Worm (Caenorhabditis elegans) whole organism, L2 larva: ENCODE measurements around the gene cfap-36.

Experiments used
- C34F6.9 ChIP-seq: fragments of 150-350 bp; optimal IDR thresholded peaks from 2 replicates; lab custom pipeline; 2014; ENCODE audit warnings: missing biosample characterization, missing genetic modification characterization
- F13H6.1 ChIP-seq: sonication (generic microtip); optimal IDR thresholded peaks from 2 replicates; lab custom pipeline; 2016; ENCODE audit warnings: missing genetic modification characterization, missing compliant biosample characterization
- R02D3.7 ChIP-seq: fragments of 150-350 bp; optimal IDR thresholded peaks from 2 replicates; lab custom pipeline; 2014; ENCODE audit warnings: missing biosample characterization, missing genetic modification characterization
- Y55F3AM.14 ChIP-seq: fragments of 200-800 bp; sonication (Bioruptor generic); optimal IDR thresholded peaks from 2 replicates; lab custom pipeline; 2018; ENCODE audit warnings: mild to moderate bottlenecking, missing genetic modification characterization, missing compliant biosample characterization
- ZK546.5 ChIP-seq: sonication (generic microtip); optimal IDR thresholded peaks from 2 replicates; lab custom pipeline; 2017; ENCODE audit warnings: missing biosample characterization, missing genetic modification characterization
- alr-1 ChIP-seq: fragments of 150-350 bp; optimal IDR thresholded peaks from 2 replicates; lab custom pipeline; 2014; ENCODE audit warnings: missing biosample characterization, missing genetic modification characterization
- ama-1 ChIP-seq: fragments of 150-350 bp; optimal IDR thresholded peaks from 2 replicates; lab custom pipeline; 2018; ENCODE audit warnings: inconsistent platforms
- blmp-1 ChIP-seq: sonication (generic microtip); optimal IDR thresholded peaks from 2 replicates; lab custom pipeline; 2017; ENCODE audit warnings: missing genetic modification characterization, mild to moderate bottlenecking, missing compliant biosample characterization, antibody characterized with exemption, moderate library complexity; ENCODE audit not compliant: insufficient read depth
- ceh-16 ChIP-seq: fragments of 150-350 bp; optimal IDR thresholded peaks from 2 replicates; lab custom pipeline; 2014; ENCODE audit warnings: missing biosample characterization, missing genetic modification characterization
- ceh-82 ChIP-seq: fragments of 150-350 bp; optimal IDR thresholded peaks from 2 replicates; lab custom pipeline; 2014; ENCODE audit warnings: missing biosample characterization, missing genetic modification characterization
- crh-2 ChIP-seq: sonication (generic microtip); optimal IDR thresholded peaks from 2 replicates; lab custom pipeline; 2017; ENCODE audit warnings: missing biosample characterization, missing genetic modification characterization
- dmd-4 ChIP-seq: sonication (generic microtip); optimal IDR thresholded peaks from 2 replicates; lab custom pipeline; 2017; ENCODE audit warnings: missing biosample characterization, missing genetic modification characterization
- elt-1 ChIP-seq: fragments of 150-350 bp; optimal IDR thresholded peaks from 2 replicates; lab custom pipeline; 2014; ENCODE audit warnings: missing biosample characterization, missing genetic modification characterization
- elt-3 ChIP-seq: sonication (generic microtip); optimal IDR thresholded peaks from 2 replicates; lab custom pipeline; 2017; ENCODE audit warnings: missing biosample characterization, missing genetic modification characterization
- fos-1 ChIP-seq: fragments of 150-350 bp; optimal IDR thresholded peaks from 2 replicates; lab custom pipeline; 2014; ENCODE audit warnings: missing biosample characterization, missing genetic modification characterization
- gmeb-1 ChIP-seq: fragments of 150-350 bp; optimal IDR thresholded peaks from 2 replicates; lab custom pipeline; 2014; ENCODE audit warnings: missing biosample characterization, missing genetic modification characterization
- lin-11 ChIP-seq: fragments of 150-350 bp; sonication (generic microtip); optimal IDR thresholded peaks from 2 replicates; lab custom pipeline; 2014; ENCODE audit warnings: missing biosample characterization, missing genetic modification characterization, inconsistent platforms, mixed read lengths
- lin-13 ChIP-seq: fragments of 150-350 bp; optimal IDR thresholded peaks from 2 replicates; lab custom pipeline; 2014; ENCODE audit warnings: missing biosample characterization, missing genetic modification reagents, missing genetic modification characterization
- lin-39 ChIP-seq: fragments of 150-350 bp; optimal IDR thresholded peaks from 2 replicates; lab custom pipeline; 2014; ENCODE audit warnings: missing biosample characterization, missing genetic modification reagents, missing genetic modification characterization
- lsy-2 ChIP-seq, 2 experiments: fragments of 150-350 bp in 1 of 2; sonication (generic microtip) in 1 of 2; optimal IDR thresholded peaks; 2 replicates each; lab custom pipeline; 2014 to 2017; ENCODE audit warnings: missing biosample characterization in 2 of 2, missing genetic modification characterization in 2 of 2
- mab-5 ChIP-seq: fragments of 150-350 bp; optimal IDR thresholded peaks from 2 replicates; lab custom pipeline; 2014; ENCODE audit warnings: missing biosample characterization, missing genetic modification characterization
- mbf-1 ChIP-seq: sonication (generic microtip); optimal IDR thresholded peaks from 2 replicates; lab custom pipeline; 2017; ENCODE audit warnings: missing biosample characterization, missing genetic modification characterization
- mdl-1 ChIP-seq, 2 experiments: fragments of 150-350 bp in 1 of 2; sonication (generic microtip) in 1 of 2; optimal IDR thresholded peaks; 2 replicates each; lab custom pipeline; 2017; ENCODE audit warnings: missing biosample characterization in 2 of 2, missing genetic modification characterization in 2 of 2
- nhr-12 ChIP-seq: fragments of 150-350 bp; optimal IDR thresholded peaks from 2 replicates; lab custom pipeline; 2014; ENCODE audit warnings: missing biosample characterization, missing genetic modification characterization
- nhr-21 ChIP-seq: fragments of 150-350 bp; optimal IDR thresholded peaks from 2 replicates; lab custom pipeline; 2014; ENCODE audit warnings: missing biosample characterization, missing genetic modification characterization
- nhr-25 ChIP-seq: fragments of 150-350 bp; sonication (generic microtip); optimal IDR thresholded peaks from 3 replicates; lab custom pipeline; 2014; ENCODE audit warnings: missing biosample characterization, missing genetic modification characterization
- nhr-77 ChIP-seq: fragments of 150-350 bp; optimal IDR thresholded peaks from 2 replicates; lab custom pipeline; 2014; ENCODE audit warnings: missing biosample characterization, missing genetic modification characterization
- peb-1 ChIP-seq: fragments of 150-350 bp; optimal IDR thresholded peaks from 2 replicates; lab custom pipeline; 2014; ENCODE audit warnings: missing biosample characterization, missing genetic modification characterization
- skn-1 ChIP-seq: sonication (generic microtip); optimal IDR thresholded peaks from 2 replicates; lab custom pipeline; 2017; ENCODE audit warnings: missing biosample characterization, missing genetic modification characterization
- sma-3 ChIP-seq: sonication (generic microtip); optimal IDR thresholded peaks from 2 replicates; lab custom pipeline; 2016; ENCODE audit warnings: missing genetic modification reagents, missing genetic modification characterization, missing compliant biosample characterization
- sma-9 ChIP-seq, 2 experiments: fragments of 150-350 bp in 1 of 2; sonication (generic microtip) in 1 of 2; optimal IDR thresholded peaks; 2 replicates each; lab custom pipeline; 2014 to 2016; ENCODE audit warnings: missing genetic modification characterization in 2 of 2, mild to moderate bottlenecking in 1 of 2, missing biosample characterization in 1 of 2, missing compliant biosample characterization in 1 of 2, missing genetic modification reagents in 1 of 2, moderate library complexity in 1 of 2
- unc-39 ChIP-seq: fragments of 150-350 bp; optimal IDR thresholded peaks from 2 replicates; lab custom pipeline; 2014; ENCODE audit warnings: missing biosample characterization, missing genetic modification characterization
- unc-55 ChIP-seq: fragments of 150-350 bp; sonication (generic microtip); optimal IDR thresholded peaks from 3 replicates; lab custom pipeline; 2014; ENCODE audit warnings: missing biosample characterization, missing genetic modification reagents, missing genetic modification characterization
- zag-1 ChIP-seq: fragments of 150-350 bp; optimal IDR thresholded peaks from 2 replicates; lab custom pipeline; 2014; ENCODE audit warnings: missing biosample characterization, missing genetic modification characterization
- ztf-11 ChIP-seq: sonication (generic microtip); optimal IDR thresholded peaks from 2 replicates; lab custom pipeline; 2017; ENCODE audit warnings: missing biosample characterization, missing genetic modification characterization

Gene cfap-36

ce11 chrV:141257-141656, 30.8 kb downstream of the cfap-36 start, which contains the start of gene W03F9.11:
W03F9.11 (minus strand) TSS chrV:141357.
- TF ChIP-seq ama-1 (lab: Kevin White, UChicago), result no peak
- TF ChIP-seq fos-1, result no peak
- TF ChIP-seq zag-1 (tag; lab: Kevin White, UChicago), result no peak
- TF ChIP-seq Y55F3AM.14 (GFP tag; lab: Kevin White, UChicago), result no peak
- TF ChIP-seq nhr-12 (tag; lab: Kevin White, UChicago), result no peak
- TF ChIP-seq sma-9 (GFP tag; optimal IDR thresholded peaks at IDR 0.05; lab: Kevin White, UChicago), result no peak
- TF ChIP-seq sma-9 (tag; optimal IDR thresholded peaks at IDR 0.05; lab: Kevin White, UChicago), result no peak
- no peak for TF ChIP-seq elt-1 (tag; lab: Kevin White, UChicago)
- no peak for TF ChIP-seq unc-39 (tag; lab: Kevin White, UChicago)
- no peak for TF ChIP-seq mbf-1 (tag; lab: Kevin White, UChicago)
- no peak for TF ChIP-seq skn-1 (tag; lab: Kevin White, UChicago)
- TF ChIP-seq ceh-16 (tag; lab: Kevin White, UChicago), result no peak
- no peak for TF ChIP-seq lin-13
- TF ChIP-seq ceh-82 (tag; lab: Kevin White, UChicago), result no peak
- no peak for TF ChIP-seq lin-39 (tag; lab: Kevin White, UChicago)
- TF ChIP-seq, all 48 proteins: peak for 0

ce11 chrV:138592-138991, 33.4 kb downstream of the cfap-36 start, which contains the start of gene W03F9.9:
W03F9.9 (plus strand) TSS chrV:138892.
- TF ChIP-seq ceh-82 (tag; lab: Kevin White, UChicago), result no peak

- TF ChIP-seq ama-1 (lab: Kevin White, UChicago) (no peak), alr-1 (tag; lab: Kevin White, UChicago) (no peak), nhr-25 (tag; lab: Kevin White, UChicago) (no peak), mab-5 (no peak), elt-3 (tag; lab: Kevin White, UChicago) (no peak), ceh-82 (tag; lab: Kevin White, UChicago) (no peak), ZK546.5 (tag; lab: Kevin White, UChicago) (no peak), blmp-1 (no peak), dmd-4 (tag; lab: Kevin White, UChicago) (no peak), crh-2 (tag; lab: Kevin White, UChicago) (no peak)
These were observed 34.3 kb downstream of the cfap-36 start for ce11 chrV:137667-138066.

ce11 chrV:130186-130585, 41.8 kb downstream of the cfap-36 start:
- no peak for TF ChIP-seq alr-1 (tag; lab: Kevin White, UChicago)
- no peak for TF ChIP-seq lin-13
- TF ChIP-seq lsy-2 (tag; optimal IDR thresholded peaks at IDR 0.05; lab: Kevin White, UChicago), result no peak
- TF ChIP-seq nhr-21 (tag; lab: Kevin White, UChicago), result no peak
- TF ChIP-seq mbf-1 (tag; lab: Kevin White, UChicago), result no peak
- no peak for TF ChIP-seq R02D3.7
- no peak for TF ChIP-seq mdl-1 (tag; optimal IDR thresholded peaks at IDR 0.05; lab: Kevin White, UChicago)
- TF ChIP-seq skn-1 (tag; lab: Kevin White, UChicago), result no peak

- TF ChIP-seq crh-2 (tag; lab: Kevin White, UChicago) (no peak), F13H6.1 (tag; lab: Kevin White, UChicago) (peak; percentile 0), sma-3 (GFP tag; lab: Kevin White, UChicago) (no peak), lsy-2 (tag; optimal IDR thresholded peaks at IDR 0.05; lab: Kevin White, UChicago) (peak; percentile 15 to 66), mbf-1 (tag; lab: Kevin White, UChicago) (no peak), nhr-77 (tag; lab: Kevin White, UChicago) (no peak), peb-1 (tag; lab: Kevin White, UChicago) (no peak), lin-13 (peak; percentile 7), lin-11 (tag; lab: Kevin White, UChicago) (no peak), ama-1 (lab: Kevin White, UChicago) (no peak), ztf-11 (tag; lab: Kevin White, UChicago) (no peak), nhr-12 (tag; lab: Kevin White, UChicago) (no peak), gmeb-1 (peak; percentile 66), R02D3.7 (no peak), unc-55 (GFP tag; lab: Kevin White, UChicago) (peak; percentile 71), C34F6.9 (tag; lab: Kevin White, UChicago) (peak; percentile 68)
These were observed 44.1 kb downstream of the cfap-36 start, which contains the start of the genes W03F9.2 and sftb-2 for ce11 chrV:127882-128281. W03F9.2 (minus strand) TSS chrV:128034. sftb-2 (plus strand) TSS chrV:128237.
